Worm (Caenorhabditis elegans) whole organism, L3 larva: ENCODE results near the gene jud-4.

Source experiments
- ZK546.5 ChIP-seq: sonication (generic microtip); optimal IDR thresholded peaks from 2 replicates; lab custom pipeline; 2017; ENCODE audit warnings: missing biosample characterization, missing genetic modification characterization
- hmg-11 ChIP-seq: sonication (generic microtip); optimal IDR thresholded peaks from 2 replicates; lab custom pipeline; 2016; ENCODE audit warnings: missing genetic modification characterization, missing compliant biosample characterization
- pqm-1 ChIP-seq: fragments of 150-350 bp; optimal IDR thresholded peaks from 2 replicates; lab custom pipeline; 2017; ENCODE audit warnings: missing biosample characterization, missing genetic modification characterization, inconsistent platforms

- TF ChIP-seq ZK546.5 (no peak), hmg-11 (tag; lab: Kevin White, UChicago) (no peak), pqm-1 (tag; lab: Kevin White, UChicago) (no peak)
Measured at ce11 chrX:15327238-15327637, 43.3 kb downstream of the jud-4 start.
